Fruit fly (Drosophila melanogaster): ENCODE data around the gene LSm7.

The LSm7 gene

DNA sequence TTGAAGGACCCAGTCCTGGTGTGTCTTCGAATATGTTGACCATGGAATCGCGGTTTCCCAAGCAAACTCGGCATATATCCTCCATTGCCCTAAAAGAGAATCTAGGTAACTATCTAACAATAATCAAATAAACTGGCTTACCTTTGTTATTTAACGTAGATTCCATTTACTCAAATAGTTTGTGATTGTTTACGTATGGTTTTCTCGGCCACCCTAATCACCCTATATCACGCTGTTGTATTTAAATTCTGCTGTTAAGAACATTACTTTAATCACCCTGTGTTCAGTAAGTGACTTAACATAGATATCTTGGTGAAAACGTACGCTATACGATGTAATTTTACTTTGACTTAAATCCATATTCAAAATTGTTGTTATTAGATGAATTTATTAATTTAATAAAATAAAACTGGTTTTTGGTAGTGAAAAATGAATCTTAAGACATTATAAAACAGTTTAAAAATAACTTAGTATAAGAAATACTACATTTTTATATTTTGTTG, 39.8 kb downstream of the LSm7 start:
- no peak for TF ChIP-seq Mnt (GFP tag; optimal IDR thresholded peaks at IDR 0.05)
- peak; percentile 6 for TF ChIP-seq bab1 (GFP tag; optimal IDR thresholded peaks at IDR 0.05)
- TF ChIP-seq CG11617 (GFP tag; optimal IDR thresholded peaks at IDR 0.05): no peak
- no peak for TF ChIP-seq Clk (GFP tag; optimal IDR thresholded peaks at IDR 0.05)
- TF ChIP-seq kay (GFP tag; ENCODE audit: borderline replicate concordance): no peak
- no peak for TF ChIP-seq Hr96 (GFP tag; optimal IDR thresholded peaks at IDR 0.05)
- no peak for TF ChIP-seq toe (GFP tag; optimal IDR thresholded peaks at IDR 0.05)

All from whole organism, adult.